Worm (Caenorhabditis elegans): ENCODE results near the gene C13A2.5.

DNA sequence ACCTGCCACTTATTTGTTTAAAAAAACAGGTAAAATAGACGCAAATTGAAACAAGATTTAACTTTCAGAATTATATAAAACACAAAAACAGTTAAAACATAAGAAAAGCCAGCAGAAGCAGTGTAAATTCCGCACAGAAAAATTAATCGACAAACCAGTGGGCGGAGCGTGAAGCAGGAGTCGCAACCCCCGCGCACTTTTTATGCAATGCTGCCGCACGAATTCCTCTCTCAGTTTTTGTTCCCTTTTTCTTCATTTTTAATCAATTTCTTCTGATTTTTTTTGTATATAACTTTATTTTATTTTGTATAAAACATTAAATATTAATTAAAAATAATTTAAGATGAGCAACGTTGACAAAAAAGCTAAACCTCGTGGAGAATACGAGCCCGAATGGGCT lies 44.7 kb upstream of the C13A2.5 start, which contains the start of the genes gei-6 and krr-1:
- peak; percentile 83 for TF ChIP-seq ceh-19 (GFP tag; optimal IDR thresholded peaks at IDR 0.05)
- peak; percentile 86 for TF ChIP-seq sox-4 (tag; optimal IDR thresholded peaks at IDR 0.05)
- peak; percentile 74 for TF ChIP-seq lin-11 (tag; optimal IDR thresholded peaks at IDR 0.05)
- TF ChIP-seq sdc-2 (tag; optimal IDR thresholded peaks at IDR 0.05): peak; percentile 35
- peak; percentile 59 for TF ChIP-seq npax-4 (tag; optimal IDR thresholded peaks at IDR 0.05)
- TF ChIP-seq ceh-48 (tag; optimal IDR thresholded peaks at IDR 0.05): peak; percentile 74
